Worm (Caenorhabditis elegans) whole organism, L4 larva: Measurements from ENCODE around the gene hmg-1.1.

Source experiments
- aha-1 ChIP-seq: fragments of 150-350 bp; peaks from one replicate; lab custom pipeline; 2014; ENCODE audit warnings: missing biosample characterization, missing genetic modification characterization
- ceh-82 ChIP-seq: sonication (generic microtip); optimal IDR thresholded peaks from 2 replicates; lab custom pipeline; 2017; ENCODE audit warnings: missing biosample characterization, missing genetic modification characterization
- egl-27 ChIP-seq: sonication (generic microtip); optimal IDR thresholded peaks from 3 replicates; lab custom pipeline; 2017; ENCODE audit warnings: missing biosample characterization, missing genetic modification reagents, missing genetic modification characterization
- fkh-10 ChIP-seq: fragments of 150-350 bp; optimal IDR thresholded peaks from 2 replicates; lab custom pipeline; 2014; ENCODE audit warnings: missing biosample characterization, missing genetic modification reagents, missing genetic modification characterization
- lir-3 ChIP-seq: sonication (generic microtip); optimal IDR thresholded peaks from 2 replicates; lab custom pipeline; 2016; ENCODE audit warnings: mild to moderate bottlenecking, missing genetic modification characterization, missing compliant biosample characterization
- mdl-1 ChIP-seq, 2 experiments: fragments of 150-350 bp in 1 of 2; sonication (generic microtip) in 1 of 2; optimal IDR thresholded peaks; 2 replicates each; lab custom pipeline; 2014 to 2017; ENCODE audit warnings: missing biosample characterization in 2 of 2, missing genetic modification characterization in 2 of 2
- mep-1 ChIP-seq: fragments of 150-350 bp; sonication (generic microtip); optimal IDR thresholded peaks from 3 replicates; lab custom pipeline; 2014; ENCODE audit warnings: missing biosample characterization, missing genetic modification characterization
- snpc-1.2 ChIP-seq: fragments of 200-800 bp; sonication (Bioruptor generic); IDR thresholded peaks from 2 replicates; pipeline ENCODE4 v1.3.6; 2022; ENCODE audit warnings: missing genetic modification reagents, missing genetic modification characterization, missing compliant biosample characterization
- snpc-4 ChIP-seq: fragments of 150-350 bp; optimal IDR thresholded peaks from 2 replicates; lab custom pipeline; 2014; ENCODE audit warnings: missing biosample characterization, missing genetic modification characterization
- unc-62 ChIP-seq, 3 experiments: fragments of 150-350 bp in 1 of 3; sonication (generic microtip); optimal IDR thresholded peaks in 2 of 3; peaks in 1 of 3; 1 replicate in 1 of 3; 2 replicates in 2 of 3; lab custom pipeline; 2014 to 2017; ENCODE audit warnings: missing biosample characterization in 3 of 3, missing genetic modification characterization in 3 of 3, missing genetic modification reagents in 3 of 3, missing genotype in 1 of 3

DNA sequence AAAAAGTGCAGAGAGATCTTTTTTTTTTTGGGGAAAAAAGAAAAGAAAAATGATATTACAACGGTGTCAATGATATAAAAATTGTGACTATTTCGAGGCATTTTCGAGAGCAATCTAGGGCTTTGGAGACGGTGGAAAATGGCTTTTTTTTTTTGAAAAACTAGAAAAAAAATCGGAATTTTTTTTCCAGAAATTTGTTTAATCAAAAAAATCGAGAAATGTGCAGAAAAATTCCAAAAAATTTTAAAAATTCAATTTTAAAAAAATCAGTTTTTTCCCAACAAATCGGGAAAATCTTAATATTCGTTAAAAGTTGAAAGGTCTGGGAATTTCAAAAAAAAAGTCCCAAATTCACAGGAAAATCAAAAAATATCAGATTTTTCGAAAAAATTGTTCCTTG is 6.3 kb downstream of the hmg-1.1 start, which contains the start of gene Y54G11A.19:
- TF ChIP-seq mep-1 (tag; lab: Kevin White, UChicago) (no peak), ceh-82 (tag; lab: Kevin White, UChicago) (no peak), lir-3 (tag; lab: Kevin White, UChicago) (no peak), egl-27 (tag; lab: Kevin White, UChicago) (no peak), mdl-1 (tag; optimal IDR thresholded peaks at IDR 0.05; lab: Kevin White, UChicago) (no peak), unc-62 (GFP tag; optimal IDR thresholded peaks at IDR 0.05 in 1 of 2; lab: Kevin White, UChicago) (no peak), unc-62 (tag; optimal IDR thresholded peaks at IDR 0.05; lab: Kevin White, UChicago) (no peak), fkh-10 (GFP tag; lab: Kevin White, UChicago) (no peak), aha-1 (tag; lab: Kevin White, UChicago) (no peak), snpc-1.2 (GFP tag; lab: Robert Waterston, UW) (no peak), snpc-4 (tag; lab: Kevin White, UChicago) (no peak)
